Fruit fly (Drosophila melanogaster) whole organism, pupa: ENCODE data around the gene CG13062.

Source experiments
- CG13204 ChIP-seq: fragments of 200-800 bp; sonication (Bioruptor generic); optimal IDR thresholded peaks from 2 replicates; lab custom pipeline; 2018; ENCODE audit warnings: missing biosample characterization, mild to moderate bottlenecking, missing genetic modification characterization, moderate library complexity
- CG14655 ChIP-seq: fragments of 200-800 bp; sonication (Bioruptor generic); optimal IDR thresholded peaks from 3 replicates; lab custom pipeline; 2017; ENCODE audit warnings: mild to moderate bottlenecking, missing biosample characterization, missing genetic modification reagents, missing genetic modification characterization
- CG34367 ChIP-seq: fragments of 200-800 bp; sonication (Bioruptor generic); optimal IDR thresholded peaks from 2 replicates; lab custom pipeline; 2018; ENCODE audit warnings: missing biosample characterization, mild to moderate bottlenecking, missing genetic modification characterization
- CG8159 ChIP-seq: fragments of 200-800 bp; sonication (Bioruptor generic); optimal IDR thresholded peaks from 3 replicates; lab custom pipeline; 2018; ENCODE audit warnings: missing biosample characterization, mild to moderate bottlenecking, missing genetic modification characterization, moderate library complexity
- CG8301 ChIP-seq: fragments of 200-800 bp; sonication (Bioruptor generic); optimal IDR thresholded peaks from 2 replicates; lab custom pipeline; 2018; ENCODE audit warnings: missing biosample characterization, mild to moderate bottlenecking, missing genetic modification characterization
- CG9948 ChIP-seq: fragments of 200-800 bp; sonication (Bioruptor generic); optimal IDR thresholded peaks from 2 replicates; lab custom pipeline; 2018; ENCODE audit warnings: missing biosample characterization, mild to moderate bottlenecking, missing genetic modification characterization, moderate library complexity
- EcR ChIP-seq: fragments of 200-800 bp; sonication (Bioruptor generic); optimal IDR thresholded peaks from 3 replicates; lab custom pipeline; 2019; ENCODE audit warnings: missing biosample characterization, missing genetic modification characterization, mild to moderate bottlenecking, moderate library complexity, missing genetic modification reagents
- Pif1A ChIP-seq: fragments of 200-800 bp; sonication (Bioruptor generic); optimal IDR thresholded peaks from 3 replicates; lab custom pipeline; 2016; ENCODE audit warnings: missing biosample characterization, missing genetic modification characterization
- Snoo ChIP-seq: fragments of 200-800 bp; sonication (Bioruptor generic); optimal IDR thresholded peaks from 3 replicates; lab custom pipeline; 2017; ENCODE audit warnings: missing biosample characterization, mild to moderate bottlenecking, missing genetic modification characterization, inconsistent platforms
- fd96Ca ChIP-seq: fragments of 200-800 bp; sonication (Bioruptor generic); IDR thresholded peaks from 3 replicates; pipeline ENCODE4 v1.3.6; 2022; ENCODE audit warnings: missing biosample characterization, missing genetic modification characterization
- gl ChIP-seq: fragments of 200-800 bp; sonication (Bioruptor generic); optimal IDR thresholded peaks from 2 replicates; lab custom pipeline; 2018; ENCODE audit warnings: missing biosample characterization, mild to moderate bottlenecking, missing genetic modification characterization

dm6 chr3L:16330740-16331139, 16.7 kb downstream of the CG13062 start, which contains the start of gene CG33060:
- TF ChIP-seq Snoo (tag; lab: Kevin White, UChicago) (no peak), CG9948 (tag; lab: Kevin White, UChicago) (no peak), CG8159 (tag; lab: Kevin White, UChicago) (no peak), CG14655 (GFP tag; lab: Kevin White, UChicago) (no peak), Pif1A (GFP tag; lab: Kevin White, UChicago) (no peak), gl (tag; lab: Kevin White, UChicago) (no peak), fd96Ca (GFP tag; lab: Robert Waterston, UW) (no peak), EcR (GFP tag; lab: Kevin White, UChicago) (no peak), CG34367 (tag; lab: Kevin White, UChicago) (no peak), CG13204 (GFP tag; lab: Kevin White, UChicago) (no peak), CG8301 (tag; lab: Kevin White, UChicago) (no peak)
